Worm (Caenorhabditis elegans) whole organism, young adult: ENCODE results near the gene ulp-4.

Experiments used
- C06A6.2 ChIP-seq: fragments of 200-800 bp; sonication (Bioruptor generic); conservative IDR thresholded peaks from 2 replicates; pipeline ENCODE4 v1.3.6; 2022; ENCODE audit warnings: missing genetic modification characterization, missing compliant biosample characterization
- F49E8.2 ChIP-seq: sonication (generic microtip); optimal IDR thresholded peaks from 3 replicates; lab custom pipeline; 2017; ENCODE audit warnings: missing genetic modification characterization, mild to moderate bottlenecking, missing compliant biosample characterization, antibody characterized with exemption, moderate library complexity; ENCODE audit not compliant: insufficient read depth
- ama-1 ChIP-seq, 3 experiments: fragments of 150-350 bp in 1 of 3; sonication (generic microtip) in 2 of 3; optimal IDR thresholded peaks; 2 replicates each; lab custom pipeline; 2014 to 2018; ENCODE audit warnings: missing biosample characterization in 2 of 3, missing genetic modification characterization in 2 of 3, missing genetic modification reagents in 2 of 3
- aptf-3 ChIP-seq: fragments of 200-800 bp; sonication (Bioruptor generic); IDR thresholded peaks from 2 replicates; pipeline ENCODE4 v1.3.6; 2022; ENCODE audit warnings: missing genetic modification characterization, missing compliant biosample characterization
- ceh-27 ChIP-seq: fragments of 200-800 bp; sonication (Bioruptor generic); optimal IDR thresholded peaks from 2 replicates; lab custom pipeline; 2018; ENCODE audit warnings: mild to moderate bottlenecking, missing genetic modification characterization, moderate library complexity, missing compliant biosample characterization
- ceh-40 ChIP-seq: fragments of 200-800 bp; sonication (Bioruptor generic); IDR thresholded peaks from 2 replicates; pipeline ENCODE4 v1.3.6; 2022; ENCODE audit warnings: missing genetic modification characterization, missing compliant biosample characterization
- rpc-1 ChIP-seq, 2 experiments: fragments of 150-350 bp in 1 of 2; sonication (generic microtip) in 1 of 2; optimal IDR thresholded peaks; 2 replicates each; lab custom pipeline; 2014 to 2018; ENCODE audit warnings: missing biosample characterization in 1 of 2, missing genetic modification characterization in 1 of 2, missing genetic modification reagents in 1 of 2, missing genotype in 1 of 2
- unc-130 ChIP-seq: sonication (generic microtip); optimal IDR thresholded peaks from 2 replicates; lab custom pipeline; 2016; ENCODE audit warnings: missing genetic modification reagents, missing genetic modification characterization, missing compliant biosample characterization

DNA sequence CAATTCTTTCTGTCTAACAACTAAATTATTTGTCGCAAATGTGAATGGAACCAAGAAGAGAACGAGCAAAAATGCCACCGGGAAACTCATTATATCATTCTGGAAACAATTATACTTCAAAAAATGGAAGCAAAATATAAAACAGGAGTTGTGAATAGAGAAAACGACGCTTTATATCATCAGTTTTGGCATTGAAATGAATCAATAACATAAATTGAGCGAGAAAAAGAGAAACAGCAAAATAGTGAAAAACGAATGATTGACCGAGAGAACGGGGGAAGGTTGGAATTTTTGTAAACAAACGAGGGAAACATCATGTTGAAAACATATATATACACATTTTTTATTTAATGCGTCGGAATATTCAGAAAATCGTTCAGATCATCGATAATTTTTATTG lies 7.1 kb downstream of the ulp-4 start, which contains the start of gene ctns-1:
- TF ChIP-seq ceh-40 (GFP tag; lab: Robert Waterston, UW) = no peak
- TF ChIP-seq aptf-3 (GFP tag; lab: Robert Waterston, UW) = no peak
- TF ChIP-seq ceh-27 (GFP tag; lab: Kevin White, UChicago) = no peak
- TF ChIP-seq rpc-1 (optimal IDR thresholded peaks at IDR 0.05; lab: Kevin White, UChicago) = no peak
- TF ChIP-seq rpc-1 (tag; optimal IDR thresholded peaks at IDR 0.05; lab: Kevin White, UChicago) = no peak
- TF ChIP-seq unc-130 = no peak
- TF ChIP-seq F49E8.2 = no peak
- TF ChIP-seq ama-1 (optimal IDR thresholded peaks at IDR 0.05; lab: Kevin White, UChicago) = no peak
- no peak for TF ChIP-seq ama-1 (GFP tag; optimal IDR thresholded peaks at IDR 0.05; lab: Kevin White, UChicago)
- TF ChIP-seq C06A6.2 = no peak
